Fruit fly (Drosophila melanogaster) whole organism, embryonic: ENCODE results near the gene ATPsynC.
A peak's percentile ranks its signal among the peaks of the same experiment; 100 is the strongest.

ENCODE experiments used
- Antp ChIP-seq: fragments of 200-800 bp; sonication (Bioruptor generic); optimal IDR thresholded peaks from 3 replicates; lab custom pipeline; 2016; ENCODE audit warnings: missing biosample characterization, missing genetic modification characterization
- Atf-2 ChIP-seq: fragments of 200-800 bp; sonication (Bioruptor generic); optimal IDR thresholded peaks from 2 replicates; lab custom pipeline; 2016; ENCODE audit warnings: missing biosample characterization, missing genetic modification characterization
- CG10274 ChIP-seq: fragments of 200-800 bp; sonication (Bioruptor generic); optimal IDR thresholded peaks from 3 replicates; lab custom pipeline; 2017; ENCODE audit warnings: missing biosample characterization, mild to moderate bottlenecking, missing genetic modification characterization
- CG10462 ChIP-seq: fragments of 200-800 bp; sonication (Bioruptor generic); optimal IDR thresholded peaks from 2 replicates; lab custom pipeline; 2016; ENCODE audit warnings: missing biosample characterization, missing genetic modification characterization
- CG12769 ChIP-seq: fragments of 200-800 bp; sonication (Bioruptor generic); optimal IDR thresholded peaks from 2 replicates; lab custom pipeline; 2019; ENCODE audit warnings: missing biosample characterization, mild to moderate bottlenecking, missing genetic modification characterization, moderate library complexity
- CG13287 ChIP-seq: fragments of 200-800 bp; sonication (Bioruptor generic); IDR thresholded peaks from 2 replicates; pipeline ENCODE4 v1.3.6; 2022; ENCODE audit warnings: missing biosample characterization, missing genetic modification characterization; ENCODE audit not compliant: partially characterized antibody
- CG14667 ChIP-seq: fragments of 200-800 bp; sonication (Bioruptor generic); IDR thresholded peaks from 2 replicates; pipeline ENCODE4 v1.3.6; 2022; ENCODE audit warnings: missing biosample characterization, missing genetic modification characterization
- CG15011 ChIP-seq: fragments of 200-800 bp; sonication (Bioruptor generic); optimal IDR thresholded peaks from 3 replicates; lab custom pipeline; 2018; ENCODE audit warnings: missing biosample characterization, mild to moderate bottlenecking, missing genetic modification characterization
- CG17568 ChIP-seq: fragments of 200-800 bp; sonication (Bioruptor generic); optimal IDR thresholded peaks from 2 replicates; lab custom pipeline; 2018; ENCODE audit warnings: missing biosample characterization, mild to moderate bottlenecking, missing genetic modification characterization, moderate library complexity
- CG2120 ChIP-seq: fragments of 200-800 bp; sonication (Bioruptor generic); optimal IDR thresholded peaks from 3 replicates; lab custom pipeline; 2016; ENCODE audit warnings: missing biosample characterization, missing genetic modification characterization
- CG2199 ChIP-seq: fragments of 200-800 bp; sonication (Bioruptor generic); IDR thresholded peaks from 3 replicates; pipeline ENCODE4 v1.3.6; 2022; ENCODE audit warnings: missing biosample characterization, missing genetic modification characterization
- CG2875 ChIP-seq: fragments of 200-800 bp; sonication (Bioruptor generic); optimal IDR thresholded peaks from 2 replicates; lab custom pipeline; 2017; ENCODE audit warnings: missing biosample characterization, mild to moderate bottlenecking, missing genetic modification characterization, missing genetic modification reagents
- CG32772 ChIP-seq: fragments of 200-800 bp; sonication (Bioruptor generic); IDR thresholded peaks from 2 replicates; pipeline ENCODE4 v1.3.6; 2022; ENCODE audit warnings: missing biosample characterization, missing genetic modification characterization
- CG3995 ChIP-seq: fragments of 200-800 bp; sonication (Bioruptor generic); optimal IDR thresholded peaks from 3 replicates; lab custom pipeline; 2016; ENCODE audit warnings: missing biosample characterization, missing genetic modification characterization
- CG4404 ChIP-seq: fragments of 200-800 bp; sonication (Bioruptor generic); IDR thresholded peaks from 2 replicates; pipeline ENCODE4 v1.3.6; 2022; ENCODE audit warnings: missing biosample characterization, missing genetic modification characterization
- CG4820 ChIP-seq: fragments of 200-800 bp; sonication (Bioruptor generic); optimal IDR thresholded peaks from 3 replicates; lab custom pipeline; 2016; ENCODE audit warnings: missing biosample characterization, missing genetic modification characterization
- CG5180 ChIP-seq: fragments of 200-800 bp; sonication (Bioruptor generic); optimal IDR thresholded peaks from 3 replicates; lab custom pipeline; 2017; ENCODE audit warnings: missing biosample characterization, missing genetic modification characterization, mild to moderate bottlenecking, moderate library complexity, missing genetic modification reagents
- CG5245 ChIP-seq: fragments of 200-800 bp; sonication (Bioruptor generic); optimal IDR thresholded peaks from 3 replicates; lab custom pipeline; 2016; ENCODE audit warnings: missing biosample characterization, missing genetic modification characterization
- CG6175 ChIP-seq: fragments of 200-800 bp; sonication (Bioruptor generic); IDR thresholded peaks from 3 replicates; pipeline ENCODE4 v1.3.6; 2022; ENCODE audit warnings: missing biosample characterization, missing genetic modification characterization
- CG8281 ChIP-seq: fragments of 200-800 bp; sonication (Bioruptor generic); optimal IDR thresholded peaks from 2 replicates; lab custom pipeline; 2018; ENCODE audit warnings: missing biosample characterization, mild to moderate bottlenecking, missing genetic modification characterization, moderate library complexity
- CG9727 ChIP-seq: fragments of 200-800 bp; sonication (Bioruptor generic); optimal IDR thresholded peaks from 3 replicates; lab custom pipeline; 2017; ENCODE audit warnings: missing biosample characterization, mild to moderate bottlenecking, missing genetic modification characterization
- CG9932 ChIP-seq: fragments of 200-800 bp; sonication (Bioruptor generic); IDR thresholded peaks from 2 replicates; pipeline ENCODE4 v1.3.6; 2022; ENCODE audit warnings: missing biosample characterization, missing genetic modification characterization
- Dek ChIP-seq: fragments of 200-800 bp; sonication (Bioruptor generic); optimal IDR thresholded peaks from 3 replicates; lab custom pipeline; 2019; ENCODE audit warnings: missing biosample characterization, mild to moderate bottlenecking, missing genetic modification characterization, moderate library complexity
- Dip2 ChIP-seq: fragments of 200-800 bp; sonication (Bioruptor generic); IDR thresholded peaks from 2 replicates; pipeline ENCODE4 v1.3.6; 2022; ENCODE audit warnings: missing biosample characterization, missing genetic modification characterization
- Dref ChIP-seq: fragments of 200-800 bp; sonication (Bioruptor generic); IDR thresholded peaks from 2 replicates; pipeline ENCODE4 v1.3.6; 2022; ENCODE audit warnings: missing biosample characterization, missing genetic modification characterization
- Elba2 ChIP-seq: fragments of 200-800 bp; sonication (Bioruptor generic); optimal IDR thresholded peaks from 3 replicates; lab custom pipeline; 2016; ENCODE audit warnings: missing biosample characterization, missing genetic modification characterization
- Gug ChIP-seq: fragments of 200-800 bp; sonication (Bioruptor generic); IDR thresholded peaks from 4 replicates; pipeline ENCODE4 v1.3.6; 2022; ENCODE audit warnings: missing biosample characterization, missing genetic modification characterization
- HHEX ChIP-seq: fragments of 200-800 bp; sonication (Bioruptor generic); optimal IDR thresholded peaks from 3 replicates; lab custom pipeline; 2017; ENCODE audit warnings: missing biosample characterization, mild to moderate bottlenecking, missing genetic modification characterization, missing genetic modification reagents
- Hand ChIP-seq: fragments of 200-800 bp; sonication (Bioruptor generic); optimal IDR thresholded peaks from 2 replicates; lab custom pipeline; 2017; ENCODE audit warnings: mild to moderate bottlenecking, missing biosample characterization, missing genetic modification reagents, missing genetic modification characterization
- Rfx ChIP-seq: fragments of 200-800 bp; sonication (Bioruptor generic); IDR thresholded peaks from 2 replicates; pipeline ENCODE4 v1.3.6; 2022; ENCODE audit warnings: missing biosample characterization, missing genetic modification characterization
- Sry-β ChIP-seq: fragments of 200-800 bp; sonication (Bioruptor generic); optimal IDR thresholded peaks from 2 replicates; lab custom pipeline; 2018; ENCODE audit warnings: missing biosample characterization, mild to moderate bottlenecking, missing genetic modification characterization, moderate library complexity
- TFAM ChIP-seq: fragments of 200-800 bp; sonication (Bioruptor generic); optimal IDR thresholded peaks from 2 replicates; lab custom pipeline; 2017; ENCODE audit warnings: missing biosample characterization, missing genetic modification characterization, inconsistent platforms
- Tbp ChIP-seq: fragments of >200 bp; optimal IDR thresholded peaks from 2 replicates; lab custom pipeline; 2018; ENCODE audit warnings: missing biosample characterization, missing genetic modification characterization
- btn ChIP-seq: fragments of 200-800 bp; sonication (Bioruptor generic); optimal IDR thresholded peaks from 2 replicates; lab custom pipeline; 2016; ENCODE audit warnings: missing biosample characterization, missing genetic modification characterization
- chn ChIP-seq: fragments of 200-800 bp; sonication (Bioruptor generic); optimal IDR thresholded peaks from 2 replicates; lab custom pipeline; 2016; ENCODE audit warnings: missing biosample characterization, missing genetic modification characterization
- da ChIP-seq: fragments of 200-800 bp; sonication (Bioruptor generic); optimal IDR thresholded peaks from 2 replicates; lab custom pipeline; 2016; ENCODE audit warnings: missing biosample characterization, missing genetic modification characterization
- dan ChIP-seq: fragments of 200-800 bp; sonication (Bioruptor generic); IDR thresholded peaks from 2 replicates; pipeline ENCODE4 v1.3.6; 2022; ENCODE audit warnings: missing biosample characterization, missing genetic modification characterization
- en ChIP-seq: fragments of 200-800 bp; sonication (Bioruptor generic); optimal IDR thresholded peaks from 2 replicates; lab custom pipeline; 2016; ENCODE audit warnings: missing biosample characterization, missing genetic modification characterization
- eve ChIP-seq, 2 experiments: fragments of >200 bp; optimal IDR thresholded peaks; 2 replicates each; lab custom pipeline; 2017; ENCODE audit warnings: missing biosample characterization in 2 of 2, missing genetic modification characterization in 2 of 2
- grn ChIP-seq: fragments of 200-800 bp; sonication (Bioruptor generic); optimal IDR thresholded peaks from 3 replicates; lab custom pipeline; 2017; ENCODE audit warnings: missing biosample characterization, missing genetic modification characterization
- kni ChIP-seq: fragments of 200-800 bp; sonication (Bioruptor generic); optimal IDR thresholded peaks from 3 replicates; lab custom pipeline; 2017; ENCODE audit warnings: mild to moderate bottlenecking, missing biosample characterization, missing genetic modification reagents, missing genetic modification characterization
- peb ChIP-seq: fragments of 200-800 bp; sonication (Bioruptor generic); IDR thresholded peaks from 2 replicates; pipeline ENCODE4 v1.3.6; 2022; ENCODE audit warnings: missing biosample characterization, missing genetic modification characterization
- pfk ChIP-seq: fragments of 200-800 bp; sonication (Bioruptor generic); optimal IDR thresholded peaks from 2 replicates; lab custom pipeline; 2018; ENCODE audit warnings: missing biosample characterization, mild to moderate bottlenecking, missing genetic modification characterization, moderate library complexity
- phol ChIP-seq: fragments of 200-800 bp; sonication (Bioruptor generic); optimal IDR thresholded peaks from 3 replicates; lab custom pipeline; 2018; ENCODE audit warnings: missing biosample characterization, mild to moderate bottlenecking, missing genetic modification characterization, moderate library complexity
- row ChIP-seq: fragments of 200-800 bp; sonication (Bioruptor generic); IDR thresholded peaks from 3 replicates; pipeline ENCODE4 v1.3.6; 2022; ENCODE audit warnings: missing biosample characterization, missing genetic modification characterization
- scrt ChIP-seq: fragments of 200-800 bp; sonication (Bioruptor generic); optimal IDR thresholded peaks from 2 replicates; lab custom pipeline; 2018; ENCODE audit warnings: missing biosample characterization, mild to moderate bottlenecking, missing genetic modification characterization, moderate library complexity
- seq ChIP-seq: fragments of 200-800 bp; sonication (Bioruptor generic); IDR thresholded peaks from 2 replicates; pipeline ENCODE4 v1.3.6; 2022; ENCODE audit warnings: missing biosample characterization, missing genetic modification characterization
- toy ChIP-seq: fragments of 200-800 bp; sonication (Bioruptor generic); IDR thresholded peaks from 2 replicates; pipeline ENCODE4 v1.3.6; 2022; ENCODE audit warnings: missing biosample characterization, missing genetic modification characterization
- wor ChIP-seq: fragments of 200-800 bp; sonication (Bioruptor generic); IDR thresholded peaks from 2 replicates; pipeline ENCODE4 v1.3.6; 2022; ENCODE audit warnings: missing biosample characterization, missing genetic modification characterization
- zen2 ChIP-seq: fragments of 200-800 bp; sonication (Bioruptor generic); IDR thresholded peaks from 3 replicates; pipeline ENCODE4 v1.3.6; 2022; ENCODE audit warnings: missing biosample characterization, missing genetic modification characterization; ENCODE audit not compliant: partially characterized antibody

Gene ATPsynC

DNA sequence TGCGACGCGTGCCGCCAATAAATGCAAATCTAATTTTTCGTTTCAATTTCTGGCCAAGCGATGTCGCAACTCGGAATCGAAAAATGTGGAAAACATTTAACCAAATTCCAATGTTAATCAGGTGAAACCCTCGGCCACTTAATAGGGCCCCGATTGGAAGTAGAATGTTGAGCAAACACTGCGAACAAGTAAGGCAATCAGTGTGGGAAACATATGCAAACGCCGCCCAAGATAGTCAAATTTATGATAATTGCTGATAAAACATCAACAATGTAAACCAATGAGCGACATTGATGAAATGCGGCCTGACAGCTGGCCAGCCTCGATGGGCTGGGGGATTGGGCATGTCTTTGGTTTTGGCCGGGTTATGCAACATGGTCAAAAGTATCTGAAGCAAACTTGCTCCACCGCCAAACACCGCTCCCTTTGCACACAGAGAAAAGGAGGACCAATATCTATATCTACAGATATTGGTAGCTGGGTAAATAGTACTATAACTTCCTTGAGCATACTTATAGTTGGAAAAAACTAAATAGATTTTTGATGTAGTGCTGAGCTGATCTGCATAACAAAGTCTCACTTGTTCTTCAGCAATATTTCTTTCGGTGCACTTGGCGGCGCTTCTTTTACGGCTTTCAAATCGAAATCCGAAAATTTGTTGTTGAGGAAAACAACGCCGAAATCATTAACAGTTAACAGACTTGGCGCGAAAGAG, 28.0 kb upstream of the ATPsynC start (continued):
- TF ChIP-seq CG2199 (GFP tag; lab: Robert Waterston, UW) (peak; percentile 72; the same call in 2 of the 3 replicates), Elba2 (GFP tag; lab: Kevin White, UChicago) (no peak), dan (GFP tag; lab: Robert Waterston, UW) (no peak), CG13287 (GFP tag; lab: Robert Waterston, UW) (no peak), CG12769 (tag; lab: Kevin White, UChicago) (no peak), CG9932 (GFP tag; lab: Robert Waterston, UW) (no peak), btn (GFP tag; lab: Kevin White, UChicago) (peak; percentile 66), Atf-2 (peak; percentile 14), CG32772 (GFP tag; lab: Robert Waterston, UW) (peak; percentile 75), toy (GFP tag; lab: Robert Waterston, UW) (no peak), peb (peak; percentile 33; the same call in 1 of the 2 replicates), wor (peak; percentile 68), scrt (peak; percentile 53), zen2 (no peak), row (GFP tag; lab: Robert Waterston, UW) (peak; percentile 77), Sry-β (GFP tag; lab: Kevin White, UChicago) (peak; percentile 5), grn (GFP tag; lab: Kevin White, UChicago) (peak; percentile 38), Dref (no peak), CG10274 (GFP tag; lab: Kevin White, UChicago) (peak; percentile 41), da (GFP tag; lab: Kevin White, UChicago) (no peak), CG17568 (GFP tag; lab: Kevin White, UChicago) (peak; percentile 24), en (peak; percentile 29), CG2120 (GFP tag; lab: Kevin White, UChicago) (no peak), pfk (GFP tag; lab: Kevin White, UChicago) (no peak), CG8281 (peak; percentile 61), Gug (peak; percentile 51; the same call in 2 of the 4 replicates), Rfx (GFP tag; lab: Robert Waterston, UW) (peak; percentile 67), CG4820 (GFP tag; lab: Kevin White, UChicago) (peak; percentile 76), kni (GFP tag; lab: Kevin White, UChicago) (peak; percentile 46), CG5180 (peak; percentile 64), CG14667 (GFP tag; lab: Robert Waterston, UW) (peak; percentile 70), CG6175 (no peak), eve (GFP tag; optimal IDR thresholded peaks at IDR 0.05; lab: Kevin White, UChicago) (peak in 1 of 2 experiments; percentile 92), CG15011 (GFP tag; lab: Kevin White, UChicago) (no peak), Tbp (GFP tag; lab: Kevin White, UChicago) (no peak), phol (tag; lab: Kevin White, UChicago) (peak; percentile 82), CG9727 (GFP tag; lab: Kevin White, UChicago) (no peak), HHEX (GFP tag; lab: Kevin White, UChicago) (peak; percentile 72), Dip2 (no peak), CG5245 (GFP tag; lab: Kevin White, UChicago) (peak; percentile 76), Hand (GFP tag; lab: Kevin White, UChicago) (no peak), CG4404 (no peak; the same call in 1 of the 2 replicates), seq (peak; percentile 69), Dek (tag; lab: Kevin White, UChicago) (peak; percentile 57), Antp (GFP tag; lab: Kevin White, UChicago) (peak; percentile 56), chn (GFP tag; lab: Kevin White, UChicago) (peak; percentile 38), CG2875 (GFP tag; lab: Kevin White, UChicago) (peak; percentile 55), TFAM (GFP tag; lab: Kevin White, UChicago) (no peak), CG10462 (GFP tag; lab: Kevin White, UChicago) (peak; percentile 32), CG3995 (GFP tag; lab: Kevin White, UChicago) (no peak)
